Worm (Caenorhabditis elegans) whole organism, early embryonic: ENCODE data around the gene F32D8.11.

ENCODE experiments used
- F13C5.2 ChIP-seq: sonication (generic microtip); optimal IDR thresholded peaks from 2 replicates; lab custom pipeline; 2017; ENCODE audit warnings: mild to moderate bottlenecking, missing genetic modification characterization, inconsistent platforms, missing compliant biosample characterization
- aly-1 ChIP-seq: sonication (generic microtip); optimal IDR thresholded peaks from 2 replicates; lab custom pipeline; 2016; ENCODE audit warnings: missing genetic modification characterization, missing compliant biosample characterization
- ama-1 ChIP-seq: fragments of 150-350 bp; optimal IDR thresholded peaks from 2 replicates; lab custom pipeline; 2014
- ceh-13 ChIP-seq: fragments of 200-800 bp; sonication (Bioruptor generic); optimal IDR thresholded peaks from 2 replicates; lab custom pipeline; 2018; ENCODE audit warnings: mild to moderate bottlenecking, missing genetic modification characterization, missing compliant biosample characterization
- ceh-36 ChIP-seq: sonication (generic microtip); optimal IDR thresholded peaks from 2 replicates; lab custom pipeline; 2016; ENCODE audit warnings: missing genetic modification characterization, inconsistent platforms, missing compliant biosample characterization
- ets-7 ChIP-seq: sonication (generic microtip); optimal IDR thresholded peaks from 2 replicates; lab custom pipeline; 2016; ENCODE audit warnings: missing genotype, missing genetic modification characterization, missing compliant biosample characterization
- flt-1 ChIP-seq: fragments of 200-800 bp; sonication (Bioruptor generic); IDR thresholded peaks from 2 replicates; pipeline ENCODE4 v1.3.6; 2022; ENCODE audit warnings: missing genetic modification characterization, missing compliant biosample characterization
- hmg-4 ChIP-seq: fragments of 200-800 bp; sonication (Bioruptor generic); optimal IDR thresholded peaks from 2 replicates; lab custom pipeline; 2018; ENCODE audit warnings: mild to moderate bottlenecking, missing genetic modification characterization, missing compliant biosample characterization
- pes-1 ChIP-seq: fragments of 200-800 bp; sonication (Bioruptor generic); IDR thresholded peaks from 2 replicates; pipeline ENCODE4 v1.3.6; 2022; ENCODE audit warnings: missing genetic modification reagents, missing genetic modification characterization, missing compliant biosample characterization
- tbx-11 ChIP-seq: fragments of 200-800 bp; sonication (Bioruptor generic); IDR thresholded peaks from 2 replicates; pipeline ENCODE4 v1.3.6; 2022; ENCODE audit warnings: missing genetic modification characterization, missing compliant biosample characterization
- tbx-37 ChIP-seq: fragments of 200-800 bp; sonication (Bioruptor generic); conservative IDR thresholded peaks from 2 replicates; pipeline ENCODE4 v1.3.6; 2022; ENCODE audit warnings: missing genetic modification reagents, missing genetic modification characterization, missing compliant biosample characterization

DNA sequence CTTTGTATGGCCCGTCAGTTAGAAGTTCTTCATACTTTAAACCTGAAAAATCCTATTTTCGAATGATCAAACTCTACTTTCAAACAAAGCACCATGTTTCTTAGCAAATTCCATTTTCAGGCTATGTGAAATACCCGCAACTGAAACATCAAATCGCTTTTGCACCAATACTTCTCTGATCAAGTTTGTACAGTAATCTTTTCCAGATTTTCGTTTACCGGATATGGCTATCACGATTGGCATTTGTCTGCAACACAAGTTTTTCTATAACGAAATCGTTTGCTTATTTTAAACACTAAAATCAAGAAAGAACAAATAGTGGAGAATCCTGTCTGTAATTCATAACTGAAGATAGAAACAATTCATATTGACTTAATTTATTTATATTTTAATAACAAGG, 7.4 kb upstream of the F32D8.11 start, which contains the start of gene F32D8.13:
- no peak for TF ChIP-seq ama-1 (lab: Kevin White, UChicago)
- TF ChIP-seq F13C5.2 = no peak
- TF ChIP-seq flt-1 = no peak
- no peak for TF ChIP-seq ceh-13 (GFP tag; lab: Kevin White, UChicago)
- no peak for TF ChIP-seq hmg-4 (GFP tag; lab: Kevin White, UChicago)
- no peak for TF ChIP-seq ets-7 (tag; lab: Kevin White, UChicago)
- no peak for TF ChIP-seq tbx-37 (GFP tag; lab: Robert Waterston, UW)
- no peak for TF ChIP-seq tbx-11 (GFP tag; lab: Robert Waterston, UW)
- TF ChIP-seq pes-1 (GFP tag; lab: Robert Waterston, UW) = no peak
- no peak for TF ChIP-seq aly-1
- no peak for TF ChIP-seq ceh-36 (tag; lab: Kevin White, UChicago)
